Worm (Caenorhabditis elegans) whole organism, L4/young adult: ENCODE measurements around the gene F09C6.11.

Source experiments
- W03F9.2 ChIP-seq: fragments of 150-350 bp; optimal IDR thresholded peaks from 2 replicates; lab custom pipeline; 2014; ENCODE audit warnings: missing biosample characterization, missing genetic modification characterization
- dao-5 ChIP-seq: sonication (generic microtip); optimal IDR thresholded peaks from 2 replicates; lab custom pipeline; 2016; ENCODE audit warnings: missing genotype, missing genetic modification characterization, moderate library complexity, missing compliant biosample characterization
- him-1 ChIP-seq: sonication (generic microtip); optimal IDR thresholded peaks from 2 replicates; lab custom pipeline; 2016; ENCODE audit warnings: missing genotype, missing genetic modification reagents, missing genetic modification characterization, missing compliant biosample characterization

DNA sequence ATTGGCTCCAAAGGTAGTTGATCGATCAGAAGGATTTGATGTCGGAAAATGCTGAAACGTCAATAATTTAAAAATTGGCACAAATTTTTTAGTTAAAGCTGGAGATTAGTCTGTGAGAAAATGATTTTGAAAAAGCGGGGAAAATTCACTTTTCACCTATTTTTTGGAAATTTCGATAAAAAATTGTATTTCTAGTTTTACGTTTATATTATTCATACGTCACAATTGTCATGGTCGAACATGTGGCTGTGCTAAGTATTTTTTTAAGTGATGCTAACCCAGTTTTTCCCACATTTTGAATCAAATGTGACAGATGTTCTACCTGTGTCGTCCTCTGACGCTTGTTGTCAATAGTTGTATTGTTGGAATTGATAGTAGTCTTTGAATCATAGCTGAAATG, 2.6 kb downstream of the F09C6.11 start:
- TF ChIP-seq W03F9.2 (tag; lab: Kevin White, UChicago) (no peak), dao-5 (tag; lab: Kevin White, UChicago) (no peak), him-1 (no peak)
